Fruit fly (Drosophila melanogaster) whole organism, embryonic: ENCODE data around the gene mat.

Experiments used
- CG11247 ChIP-seq: fragments of 200-800 bp; sonication (Bioruptor generic); IDR thresholded peaks from 2 replicates; pipeline ENCODE4 v1.3.6; 2022; ENCODE audit warnings: missing biosample characterization, missing genetic modification characterization
- CG12155 ChIP-seq: fragments of 200-800 bp; sonication (Bioruptor generic); optimal IDR thresholded peaks from 3 replicates; lab custom pipeline; 2016; ENCODE audit warnings: missing biosample characterization, missing genetic modification characterization
- CG13775 ChIP-seq: fragments of 200-800 bp; sonication (Bioruptor generic); optimal IDR thresholded peaks from 3 replicates; lab custom pipeline; 2017; ENCODE audit warnings: missing biosample characterization, mild to moderate bottlenecking, missing genetic modification characterization
- CG15514 ChIP-seq: fragments of 200-800 bp; sonication (Bioruptor generic); optimal IDR thresholded peaks from 3 replicates; lab custom pipeline; 2017; ENCODE audit warnings: missing biosample characterization, missing genetic modification characterization, mild to moderate bottlenecking, moderate library complexity, missing genetic modification reagents
- CG1603 ChIP-seq: fragments of 200-800 bp; sonication (Bioruptor generic); optimal IDR thresholded peaks from 2 replicates; lab custom pipeline; 2019; ENCODE audit warnings: missing biosample characterization, mild to moderate bottlenecking, missing genetic modification characterization, moderate library complexity
- CG1647 ChIP-seq: fragments of 200-800 bp; sonication (Bioruptor generic); optimal IDR thresholded peaks from 3 replicates; lab custom pipeline; 2016; ENCODE audit warnings: missing biosample characterization, missing genetic modification characterization
- CG17829 ChIP-seq: fragments of 200-800 bp; optimal IDR thresholded peaks from 2 replicates; lab custom pipeline; 2019; ENCODE audit warnings: missing biosample characterization, mild to moderate bottlenecking, missing genetic modification characterization, moderate library complexity
- CG18619 ChIP-seq: fragments of 200-800 bp; sonication (Bioruptor generic); optimal IDR thresholded peaks from 3 replicates; lab custom pipeline; 2017; ENCODE audit warnings: missing biosample characterization, mild to moderate bottlenecking, missing genetic modification characterization
- CG31365 ChIP-seq: fragments of 200-800 bp; sonication (Bioruptor generic); optimal IDR thresholded peaks from 2 replicates; lab custom pipeline; 2018; ENCODE audit warnings: missing biosample characterization, mild to moderate bottlenecking, missing genetic modification characterization
- CG32772 ChIP-seq: fragments of 200-800 bp; sonication (Bioruptor generic); IDR thresholded peaks from 2 replicates; pipeline ENCODE4 v1.3.6; 2022; ENCODE audit warnings: missing biosample characterization, missing genetic modification characterization
- CG33557 ChIP-seq: fragments of 200-800 bp; sonication (Bioruptor generic); optimal IDR thresholded peaks from 2 replicates; lab custom pipeline; 2019; ENCODE audit warnings: missing biosample characterization, mild to moderate bottlenecking, missing genetic modification characterization, moderate library complexity
- CG4282 ChIP-seq: fragments of 200-800 bp; sonication (Bioruptor generic); optimal IDR thresholded peaks from 2 replicates; lab custom pipeline; 2016; ENCODE audit warnings: missing biosample characterization, missing genetic modification characterization
- CG43689 ChIP-seq: fragments of 200-800 bp; sonication (Bioruptor generic); IDR thresholded peaks from 2 replicates; pipeline ENCODE4 v1.3.6; 2022; ENCODE audit warnings: missing biosample characterization, missing genetic modification characterization
- CG6272 ChIP-seq: fragments of 200-800 bp; sonication (Bioruptor generic); IDR thresholded peaks from 2 replicates; pipeline ENCODE4 v1.3.6; 2022; ENCODE audit warnings: missing biosample characterization, missing genetic modification characterization
- CG6689 ChIP-seq: fragments of 200-800 bp; sonication (Bioruptor generic); IDR thresholded peaks from 2 replicates; pipeline ENCODE4 v1.3.6; 2022; ENCODE audit warnings: missing biosample characterization, missing genetic modification characterization
- CG8290 ChIP-seq, 3 experiments: fragments of 200-800 bp; sonication (Bioruptor generic); optimal IDR thresholded peaks; 2 replicates each; lab custom pipeline; 2016 to 2019; ENCODE audit warnings: missing biosample characterization in 3 of 3, missing genetic modification characterization in 3 of 3, mild to moderate bottlenecking in 2 of 3, moderate library complexity in 1 of 3
- CG8388 ChIP-seq: fragments of 200-800 bp; sonication (Bioruptor generic); optimal IDR thresholded peaks from 2 replicates; lab custom pipeline; 2019; ENCODE audit warnings: missing biosample characterization, mild to moderate bottlenecking, missing genetic modification characterization, moderate library complexity
- CG8924 ChIP-seq: fragments of 200-800 bp; optimal IDR thresholded peaks from 3 replicates; lab custom pipeline; 2019; ENCODE audit warnings: missing biosample characterization, mild to moderate bottlenecking, missing genetic modification characterization, moderate library complexity
- CG9876 ChIP-seq: fragments of 200-800 bp; sonication (Bioruptor generic); optimal IDR thresholded peaks from 2 replicates; lab custom pipeline; 2016; ENCODE audit warnings: missing biosample characterization, missing genetic modification characterization
- Camta ChIP-seq: fragments of 200-800 bp; sonication (Bioruptor generic); optimal IDR thresholded peaks from 2 replicates; lab custom pipeline; 2016; ENCODE audit warnings: missing biosample characterization, missing genetic modification characterization
- Eip74EF ChIP-seq, 2 experiments: fragments of 200-800 bp in 1 of 2; fragments of >200 bp in 1 of 2; sonication (Bioruptor generic) in 1 of 2; optimal IDR thresholded peaks; 2 replicates each; lab custom pipeline; 2017 to 2019; ENCODE audit warnings: missing biosample characterization in 2 of 2, missing genetic modification characterization in 2 of 2, mild to moderate bottlenecking in 1 of 2, moderate library complexity in 1 of 2
- Hsf ChIP-seq: fragments of 200-800 bp; sonication (Bioruptor generic); optimal IDR thresholded peaks from 3 replicates; lab custom pipeline; 2016; ENCODE audit warnings: missing biosample characterization, missing genetic modification characterization
- Mad ChIP-seq: fragments of 200-800 bp; sonication (Bioruptor generic); optimal IDR thresholded peaks from 2 replicates; lab custom pipeline; 2016; ENCODE audit warnings: missing biosample characterization, missing genetic modification characterization
- Myb ChIP-seq: fragments of 200-800 bp; sonication (Bioruptor generic); optimal IDR thresholded peaks from 2 replicates; lab custom pipeline; 2016; ENCODE audit warnings: missing biosample characterization, missing genetic modification characterization
- Side ChIP-seq: fragments of 200-800 bp; sonication (Bioruptor generic); optimal IDR thresholded peaks from 2 replicates; lab custom pipeline; 2016; ENCODE audit warnings: missing biosample characterization, missing genetic modification characterization
- cg ChIP-seq: fragments of 200-800 bp; sonication (Bioruptor generic); optimal IDR thresholded peaks from 3 replicates; lab custom pipeline; 2019; ENCODE audit warnings: missing biosample characterization, mild to moderate bottlenecking, missing genetic modification characterization, moderate library complexity
- chif ChIP-seq, 2 experiments: fragments of 200-800 bp; sonication (Bioruptor generic); optimal IDR thresholded peaks; 3 replicates each; lab custom pipeline; 2016; ENCODE audit warnings: missing biosample characterization in 2 of 2, missing genetic modification characterization in 2 of 2
- cwo ChIP-seq: fragments of 200-800 bp; sonication (Bioruptor generic); optimal IDR thresholded peaks from 3 replicates; lab custom pipeline; 2017; ENCODE audit warnings: missing biosample characterization, missing genetic modification characterization, mild to moderate bottlenecking, moderate library complexity, missing genetic modification reagents
- disco-r ChIP-seq: fragments of 200-800 bp; sonication (Bioruptor generic); optimal IDR thresholded peaks from 2 replicates; lab custom pipeline; 2016; ENCODE audit warnings: missing biosample characterization, missing genetic modification characterization
- dysf ChIP-seq: fragments of 200-800 bp; sonication (Bioruptor generic); IDR thresholded peaks from 3 replicates; pipeline ENCODE4 v1.3.6; 2022; ENCODE audit warnings: missing biosample characterization, missing genetic modification characterization
- emc ChIP-seq: fragments of 200-800 bp; sonication (Bioruptor generic); optimal IDR thresholded peaks from 2 replicates; lab custom pipeline; 2016; ENCODE audit warnings: missing biosample characterization, missing genetic modification characterization
- exex ChIP-seq: fragments of 200-800 bp; sonication (Bioruptor generic); optimal IDR thresholded peaks from 4 replicates; lab custom pipeline; 2018; ENCODE audit warnings: missing biosample characterization, mild to moderate bottlenecking, missing genetic modification characterization, moderate library complexity
- fd102C ChIP-seq: fragments of 200-800 bp; sonication (Bioruptor generic); optimal IDR thresholded peaks from 2 replicates; lab custom pipeline; 2018; ENCODE audit warnings: missing biosample characterization, mild to moderate bottlenecking, missing genetic modification characterization, moderate library complexity
- fd96Cb ChIP-seq: fragments of 200-800 bp; sonication (Bioruptor generic); optimal IDR thresholded peaks from 2 replicates; lab custom pipeline; 2018; ENCODE audit warnings: missing biosample characterization, mild to moderate bottlenecking, missing genetic modification characterization, moderate library complexity
- grau ChIP-seq: fragments of 200-800 bp; optimal IDR thresholded peaks from 3 replicates; lab custom pipeline; 2019; ENCODE audit warnings: missing biosample characterization, mild to moderate bottlenecking, missing genetic modification characterization, moderate library complexity
- grn ChIP-seq: fragments of 200-800 bp; sonication (Bioruptor generic); optimal IDR thresholded peaks from 3 replicates; lab custom pipeline; 2017; ENCODE audit warnings: missing biosample characterization, missing genetic modification characterization
- h ChIP-seq: fragments of >200 bp; optimal IDR thresholded peaks from 2 replicates; lab custom pipeline; 2017
- hth ChIP-seq: fragments of >200 bp; optimal IDR thresholded peaks from 2 replicates; lab custom pipeline; 2017; ENCODE audit warnings: inconsistent platforms
- ind ChIP-seq: fragments of 200-800 bp; sonication (Bioruptor generic); optimal IDR thresholded peaks from 3 replicates; lab custom pipeline; 2016; ENCODE audit warnings: missing biosample characterization, missing genetic modification characterization
- jigr1 ChIP-seq: fragments of 200-800 bp; sonication (Bioruptor generic); IDR thresholded peaks from 3 replicates; pipeline ENCODE4 v1.3.6; 2022; ENCODE audit warnings: missing biosample characterization, missing genetic modification characterization
- lab ChIP-seq: fragments of 200-800 bp; sonication (Bioruptor generic); optimal IDR thresholded peaks from 3 replicates; lab custom pipeline; 2017; ENCODE audit warnings: missing biosample characterization, missing genetic modification characterization, mild to moderate bottlenecking, moderate library complexity, missing genetic modification reagents
- lilli ChIP-seq: fragments of 200-800 bp; sonication (Bioruptor generic); optimal IDR thresholded peaks from 3 replicates; lab custom pipeline; 2016; ENCODE audit warnings: missing biosample characterization, missing genetic modification characterization
- mam ChIP-seq: fragments of 200-800 bp; sonication (Bioruptor generic); optimal IDR thresholded peaks from 3 replicates; lab custom pipeline; 2016; ENCODE audit warnings: missing biosample characterization, missing genetic modification characterization
- mirr ChIP-seq: fragments of 200-800 bp; sonication (Bioruptor generic); optimal IDR thresholded peaks from 3 replicates; lab custom pipeline; 2018; ENCODE audit warnings: missing biosample characterization, mild to moderate bottlenecking, missing genetic modification characterization
- mld ChIP-seq: fragments of 200-800 bp; sonication (Bioruptor generic); IDR thresholded peaks from 3 replicates; pipeline ENCODE4 v1.3.6; 2022; ENCODE audit warnings: missing biosample characterization, missing genetic modification characterization; ENCODE audit not compliant: partially characterized antibody
- nom ChIP-seq: fragments of 200-800 bp; sonication (Bioruptor generic); optimal IDR thresholded peaks from 2 replicates; lab custom pipeline; 2017; ENCODE audit warnings: missing biosample characterization, missing genetic modification characterization, mild to moderate bottlenecking, moderate library complexity, missing genetic modification reagents
- pan ChIP-seq, 4 experiments: fragments of >200 bp in 3 of 4; fragments of 200-800 bp in 1 of 4; sonication (Bioruptor generic) in 1 of 4; optimal IDR thresholded peaks in 3 of 4; IDR thresholded peaks in 1 of 4; 2 replicates each; pipeline versions ENCODE4 v1.3.6 to Lab custom; 2017 to 2022; ENCODE audit warnings: missing biosample characterization in 2 of 4, missing genetic modification characterization in 2 of 4, mixed read lengths in 1 of 4
- pzg ChIP-seq: fragments of 200-800 bp; sonication (Bioruptor generic); optimal IDR thresholded peaks from 3 replicates; lab custom pipeline; 2018; ENCODE audit warnings: missing biosample characterization, mild to moderate bottlenecking, missing genetic modification characterization, moderate library complexity
- ranshi ChIP-seq: fragments of 200-800 bp; sonication (Bioruptor generic); IDR thresholded peaks from 2 replicates; pipeline ENCODE4 v1.3.6; 2022; ENCODE audit warnings: missing biosample characterization, missing genetic modification characterization
- sim ChIP-seq: fragments of 200-800 bp; sonication (Bioruptor generic); IDR thresholded peaks from 2 replicates; pipeline ENCODE4 v1.3.6; 2022; ENCODE audit warnings: missing biosample characterization, missing genetic modification characterization
- vvl ChIP-seq: fragments of 200-800 bp; sonication (Bioruptor generic); IDR thresholded peaks from 2 replicates; pipeline ENCODE4 v1.3.6; 2022; ENCODE audit warnings: missing biosample characterization, missing genetic modification characterization

Gene mat

DNA sequence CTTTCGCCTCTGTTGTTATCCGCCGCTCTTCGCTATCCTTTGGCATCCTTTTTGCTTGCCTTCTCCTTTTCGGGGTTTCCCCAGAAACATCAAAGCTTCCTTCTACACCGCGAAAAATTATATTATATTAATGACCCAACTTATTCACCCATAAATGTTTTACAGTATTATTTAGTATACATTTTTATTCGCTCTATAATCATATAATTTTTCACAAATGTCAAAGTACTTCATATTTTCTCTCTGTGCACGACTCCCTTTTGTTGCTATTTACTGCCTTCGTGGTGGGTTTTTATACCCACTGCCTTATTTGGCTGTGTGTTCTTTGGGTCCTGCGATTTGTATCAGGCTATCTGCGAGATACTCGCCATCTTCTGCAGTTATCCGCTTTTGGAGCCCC is 14.5 kb downstream of the mat start (continued):
- peak; percentile 50; the same call in 1 of the 3 replicates for TF ChIP-seq dysf (GFP tag; lab: Robert Waterston, UW)
- TF ChIP-seq CG33557 (GFP tag; lab: Kevin White, UChicago): no peak
- TF ChIP-seq CG4282 (GFP tag; lab: Kevin White, UChicago): no peak
- TF ChIP-seq sim (GFP tag; lab: Robert Waterston, UW): no peak
- no peak for TF ChIP-seq CG1647 (GFP tag; lab: Kevin White, UChicago)
- peak; percentile 35 for TF ChIP-seq CG17829 (tag; lab: Kevin White, UChicago)
- no peak for TF ChIP-seq pzg (GFP tag; lab: Kevin White, UChicago)
- no peak for TF ChIP-seq Side (GFP tag; lab: Kevin White, UChicago)
- no peak for TF ChIP-seq disco-r (GFP tag; lab: Kevin White, UChicago)
- no peak for TF ChIP-seq CG43689 (GFP tag; lab: Robert Waterston, UW)
- TF ChIP-seq vvl (GFP tag; lab: Robert Waterston, UW): 0 out of 2 replicates have a peak, but pooled peaks have one; percentile 24
- TF ChIP-seq grn: no peak
- no peak for TF ChIP-seq CG11247 (GFP tag; lab: Robert Waterston, UW)
- no peak for TF ChIP-seq CG8388
- TF ChIP-seq jigr1 (GFP tag; lab: Robert Waterston, UW): no peak
- TF ChIP-seq CG1603 (tag; lab: Kevin White, UChicago): no peak
- TF ChIP-seq cwo: peak; percentile 49
- TF ChIP-seq hth (lab: Kevin White, UChicago): no peak
- TF ChIP-seq lilli (GFP tag; lab: Kevin White, UChicago): peak; percentile 20
- no peak for TF ChIP-seq h (lab: Kevin White, UChicago)
- TF ChIP-seq CG8290 (GFP tag; optimal IDR thresholded peaks at IDR 0.05; lab: Kevin White, UChicago): no peak
- TF ChIP-seq CG8290 (tag; optimal IDR thresholded peaks at IDR 0.05; lab: Kevin White, UChicago): no peak
- TF ChIP-seq CG12155 (GFP tag; lab: Kevin White, UChicago): no peak
- TF ChIP-seq mirr: no peak
- TF ChIP-seq CG13775 (GFP tag; lab: Kevin White, UChicago): no peak
- no peak for TF ChIP-seq fd102C
- no peak for TF ChIP-seq Hsf
- TF ChIP-seq CG8924 (tag; lab: Kevin White, UChicago): peak; percentile 4
- no peak for TF ChIP-seq CG6272 (GFP tag; lab: Robert Waterston, UW)
- TF ChIP-seq Mad (GFP tag; lab: Kevin White, UChicago): no peak
- TF ChIP-seq pan (optimal IDR thresholded peaks at IDR 0.05; lab: Kevin White, UChicago): no peak
- no peak for TF ChIP-seq pan (GFP tag; optimal IDR thresholded peaks at IDR 0.05 in 1 of 2, IDR thresholded peaks at IDR 0.05 in 1 of 2)
- no peak for TF ChIP-seq emc (GFP tag; lab: Kevin White, UChicago)
- peak; percentile 6 for TF ChIP-seq fd96Cb (tag; lab: Kevin White, UChicago)
- peak; percentile 47; the same call in 1 of the 2 replicates for TF ChIP-seq ranshi (GFP tag; lab: Robert Waterston, UW)
- no peak for TF ChIP-seq cg (GFP tag; lab: Kevin White, UChicago)
- TF ChIP-seq grau (tag; lab: Kevin White, UChicago): peak; percentile 49
- TF ChIP-seq lab: peak; percentile 2
- no peak for TF ChIP-seq ind (GFP tag; lab: Kevin White, UChicago)
- TF ChIP-seq exex: no peak
- peak; percentile 58; the same call in 1 of the 2 replicates for TF ChIP-seq CG6689
- no peak for TF ChIP-seq nom (GFP tag; lab: Kevin White, UChicago)
- no peak for TF ChIP-seq CG18619 (GFP tag; lab: Kevin White, UChicago)
- no peak for TF ChIP-seq CG32772 (GFP tag; lab: Robert Waterston, UW)
- TF ChIP-seq Eip74EF (GFP tag; optimal IDR thresholded peaks at IDR 0.05; lab: Kevin White, UChicago): no peak
- no peak for TF ChIP-seq mld (GFP tag; lab: Robert Waterston, UW)
- TF ChIP-seq CG31365 (tag; lab: Kevin White, UChicago): no peak
- no peak for TF ChIP-seq mam (GFP tag; lab: Kevin White, UChicago)
- TF ChIP-seq CG9876 (GFP tag; lab: Kevin White, UChicago): no peak
- TF ChIP-seq chif (GFP tag; optimal IDR thresholded peaks at IDR 0.05; lab: Kevin White, UChicago): no peak
- no peak for TF ChIP-seq CG15514 (GFP tag; lab: Kevin White, UChicago)
- no peak for TF ChIP-seq Myb (GFP tag; lab: Kevin White, UChicago)
- TF ChIP-seq Camta (GFP tag; lab: Kevin White, UChicago): no peak
